Fruit fly (Drosophila melanogaster) whole organism, embryonic: ENCODE results near the gene Pxn.

Experiments
- Aef1 ChIP-seq: fragments of 200-800 bp; sonication (Bioruptor generic); IDR thresholded peaks from 3 replicates; pipeline ENCODE4 v1.3.6; 2022; ENCODE audit warnings: missing biosample characterization, missing genetic modification characterization
- CG12299 ChIP-seq: fragments of 200-800 bp; sonication (Bioruptor generic); optimal IDR thresholded peaks from 2 replicates; lab custom pipeline; 2018; ENCODE audit warnings: missing biosample characterization, mild to moderate bottlenecking, missing genetic modification characterization
- CG1233 ChIP-seq: fragments of 200-800 bp; sonication (Bioruptor generic); optimal IDR thresholded peaks from 4 replicates; lab custom pipeline; 2018; ENCODE audit warnings: missing biosample characterization, mild to moderate bottlenecking, missing genetic modification characterization
- CG13424 ChIP-seq: fragments of 200-800 bp; sonication (Bioruptor generic); optimal IDR thresholded peaks from 2 replicates; lab custom pipeline; 2019; ENCODE audit warnings: missing biosample characterization, mild to moderate bottlenecking, missing genetic modification characterization, moderate library complexity
- CG14965 ChIP-seq: fragments of 200-800 bp; sonication (Bioruptor generic); optimal IDR thresholded peaks from 2 replicates; lab custom pipeline; 2016; ENCODE audit warnings: missing biosample characterization, missing genetic modification characterization, borderline replicate concordance
- CG17802 ChIP-seq: fragments of 200-800 bp; sonication (Bioruptor generic); optimal IDR thresholded peaks from 2 replicates; lab custom pipeline; 2018; ENCODE audit warnings: missing biosample characterization, mild to moderate bottlenecking, missing genetic modification characterization, moderate library complexity
- CG1792 ChIP-seq: fragments of 200-800 bp; sonication (Bioruptor generic); optimal IDR thresholded peaks from 2 replicates; lab custom pipeline; 2016; ENCODE audit warnings: missing biosample characterization, missing genetic modification characterization
- CG18011 ChIP-seq: fragments of 200-800 bp; sonication (Bioruptor generic); optimal IDR thresholded peaks from 2 replicates; lab custom pipeline; 2017; ENCODE audit warnings: missing biosample characterization, missing genetic modification characterization, mild to moderate bottlenecking, moderate library complexity, missing genotype
- CG2712 ChIP-seq: fragments of 200-800 bp; optimal IDR thresholded peaks from 3 replicates; lab custom pipeline; 2019; ENCODE audit warnings: missing biosample characterization, mild to moderate bottlenecking, missing genetic modification characterization, moderate library complexity
- CG2875 ChIP-seq: fragments of 200-800 bp; sonication (Bioruptor generic); optimal IDR thresholded peaks from 2 replicates; lab custom pipeline; 2017; ENCODE audit warnings: missing biosample characterization, mild to moderate bottlenecking, missing genetic modification characterization, missing genetic modification reagents
- CG30431 ChIP-seq: fragments of 200-800 bp; sonication (Bioruptor generic); optimal IDR thresholded peaks from 2 replicates; lab custom pipeline; 2017; ENCODE audit warnings: missing biosample characterization, missing genetic modification characterization
- CG3407 ChIP-seq: fragments of 200-800 bp; sonication (Bioruptor generic); optimal IDR thresholded peaks from 2 replicates; lab custom pipeline; 2018; ENCODE audit warnings: missing biosample characterization, mild to moderate bottlenecking, missing genetic modification characterization
- CG3726 ChIP-seq: fragments of 200-800 bp; sonication (Bioruptor generic); IDR thresholded peaks from 3 replicates; pipeline ENCODE4, ENCODE4 v1.3.6; 2022; ENCODE audit warnings: missing biosample characterization, missing genetic modification characterization
- CG4617 ChIP-seq: fragments of 200-800 bp; sonication (Bioruptor generic); optimal IDR thresholded peaks from 3 replicates; lab custom pipeline; 2016; ENCODE audit warnings: missing biosample characterization, missing genetic modification characterization, borderline replicate concordance
- CG6791 ChIP-seq: fragments of 200-800 bp; sonication (Bioruptor generic); IDR thresholded peaks from 3 replicates; pipeline ENCODE4 v1.3.6; 2022; ENCODE audit warnings: missing biosample characterization, missing genetic modification characterization; ENCODE audit not compliant: partially characterized antibody
- CG6854 ChIP-seq: fragments of 200-800 bp; sonication (Bioruptor generic); optimal IDR thresholded peaks from 3 replicates; lab custom pipeline; 2017; ENCODE audit warnings: missing biosample characterization, mild to moderate bottlenecking, missing genetic modification characterization
- CG7556 ChIP-seq: fragments of 200-800 bp; sonication (Bioruptor generic); optimal IDR thresholded peaks from 2 replicates; lab custom pipeline; 2017; ENCODE audit warnings: missing biosample characterization, mild to moderate bottlenecking, missing genetic modification characterization
- CG8290 ChIP-seq, 3 experiments: fragments of 200-800 bp; sonication (Bioruptor generic); optimal IDR thresholded peaks; 2 replicates each; lab custom pipeline; 2016 to 2019; ENCODE audit warnings: missing biosample characterization in 3 of 3, missing genetic modification characterization in 3 of 3, mild to moderate bottlenecking in 2 of 3, moderate library complexity in 1 of 3
- CG8478 ChIP-seq: fragments of >200 bp; optimal IDR thresholded peaks from 2 replicates; lab custom pipeline; 2018
- CG8765 ChIP-seq: fragments of 200-800 bp; sonication (Bioruptor generic); IDR thresholded peaks from 2 replicates; pipeline ENCODE4 v1.3.6; 2022; ENCODE audit warnings: missing biosample characterization, missing genetic modification characterization
- CG8924 ChIP-seq: fragments of 200-800 bp; optimal IDR thresholded peaks from 3 replicates; lab custom pipeline; 2019; ENCODE audit warnings: missing biosample characterization, mild to moderate bottlenecking, missing genetic modification characterization, moderate library complexity
- CG9215 ChIP-seq: fragments of 200-800 bp; sonication (Bioruptor generic); IDR thresholded peaks from 2 replicates; pipeline ENCODE4 v1.3.6; 2022; ENCODE audit warnings: missing biosample characterization, missing genetic modification characterization
- CG9797 ChIP-seq: fragments of 200-800 bp; sonication (Bioruptor generic); optimal IDR thresholded peaks from 3 replicates; lab custom pipeline; 2018; ENCODE audit warnings: missing biosample characterization, mild to moderate bottlenecking, missing genetic modification characterization
- Eip74EF ChIP-seq, 2 experiments: fragments of 200-800 bp in 1 of 2; fragments of >200 bp in 1 of 2; sonication (Bioruptor generic) in 1 of 2; optimal IDR thresholded peaks; 2 replicates each; lab custom pipeline; 2017 to 2019; ENCODE audit warnings: missing biosample characterization in 2 of 2, missing genetic modification characterization in 2 of 2, mild to moderate bottlenecking in 1 of 2, moderate library complexity in 1 of 2
- HHEX ChIP-seq: fragments of 200-800 bp; sonication (Bioruptor generic); optimal IDR thresholded peaks from 3 replicates; lab custom pipeline; 2017; ENCODE audit warnings: missing biosample characterization, mild to moderate bottlenecking, missing genetic modification characterization, missing genetic modification reagents
- Hey ChIP-seq: fragments of 200-800 bp; sonication (Bioruptor generic); optimal IDR thresholded peaks from 3 replicates; lab custom pipeline; 2018; ENCODE audit warnings: missing biosample characterization, mild to moderate bottlenecking, missing genetic modification characterization
- Hr39 ChIP-seq: fragments of >200 bp; optimal IDR thresholded peaks from 2 replicates; lab custom pipeline; 2017
- Lim3 ChIP-seq: fragments of 200-800 bp; sonication (Bioruptor generic); IDR thresholded peaks from 2 replicates; pipeline ENCODE4 v1.3.6; 2022; ENCODE audit warnings: missing biosample characterization, missing genetic modification characterization
- Max ChIP-seq: fragments of 200-800 bp; sonication (Bioruptor generic); optimal IDR thresholded peaks from 2 replicates; lab custom pipeline; 2016; ENCODE audit warnings: missing biosample characterization, mild to moderate bottlenecking, missing genetic modification characterization
- NC2β ChIP-seq: fragments of 200-800 bp; sonication (Bioruptor generic); optimal IDR thresholded peaks from 2 replicates; lab custom pipeline; 2016; ENCODE audit warnings: missing biosample characterization, missing genetic modification characterization
- Nf-YB ChIP-seq: fragments of 200-800 bp; sonication (Bioruptor generic); optimal IDR thresholded peaks from 3 replicates; lab custom pipeline; 2019; ENCODE audit warnings: missing biosample characterization, mild to moderate bottlenecking, missing genetic modification characterization, moderate library complexity
- Sry-δ ChIP-seq: fragments of 200-800 bp; sonication (Bioruptor generic); optimal IDR thresholded peaks from 2 replicates; lab custom pipeline; 2016; ENCODE audit warnings: missing biosample characterization, missing genetic modification characterization
- Stat92E ChIP-seq, 3 experiments: fragments of >200 bp in 2 of 3; fragments of 200-800 bp in 1 of 3; sonication (Bioruptor generic) in 1 of 3; optimal IDR thresholded peaks; 2 replicates each; lab custom pipeline; 2017 to 2019; ENCODE audit warnings: missing biosample characterization in 3 of 3, missing genetic modification characterization in 3 of 3, mild to moderate bottlenecking in 1 of 3, moderate library complexity in 1 of 3
- TFAM ChIP-seq: fragments of 200-800 bp; sonication (Bioruptor generic); optimal IDR thresholded peaks from 2 replicates; lab custom pipeline; 2017; ENCODE audit warnings: missing biosample characterization, missing genetic modification characterization, inconsistent platforms
- Taf1 ChIP-seq: fragments of 200-800 bp; sonication (Bioruptor generic); IDR thresholded peaks from 2 replicates; pipeline ENCODE4 v1.3.6; 2022; ENCODE audit warnings: missing biosample characterization, missing genetic modification characterization
- Tbp ChIP-seq: fragments of >200 bp; optimal IDR thresholded peaks from 2 replicates; lab custom pipeline; 2018; ENCODE audit warnings: missing biosample characterization, missing genetic modification characterization
- ab ChIP-seq: fragments of 200-800 bp; sonication (Bioruptor generic); optimal IDR thresholded peaks from 2 replicates; lab custom pipeline; 2016; ENCODE audit warnings: missing biosample characterization, missing genetic modification characterization
- al ChIP-seq: fragments of 200-800 bp; sonication (Bioruptor generic); IDR thresholded peaks from 2 replicates; pipeline ENCODE4 v1.3.6; 2022; ENCODE audit warnings: missing biosample characterization, missing genetic modification characterization
- bigmax ChIP-seq: fragments of 200-800 bp; sonication (Bioruptor generic); optimal IDR thresholded peaks from 2 replicates; lab custom pipeline; 2018; ENCODE audit warnings: missing biosample characterization, mild to moderate bottlenecking, missing genetic modification characterization
- crp ChIP-seq, 2 experiments: fragments of 200-800 bp; sonication (Bioruptor generic); optimal IDR thresholded peaks; 2 replicates in 1 of 2; 3 replicates in 1 of 2; lab custom pipeline; 2017; ENCODE audit warnings: missing biosample characterization in 2 of 2, missing genetic modification characterization in 2 of 2, mild to moderate bottlenecking in 1 of 2, moderate library complexity in 1 of 2
- dmrt99B ChIP-seq: fragments of 200-800 bp; sonication (Bioruptor generic); optimal IDR thresholded peaks from 2 replicates; lab custom pipeline; 2018; ENCODE audit warnings: missing biosample characterization, mild to moderate bottlenecking, missing genetic modification characterization, moderate library complexity
- gt ChIP-seq: fragments of 200-800 bp; sonication (Bioruptor generic); IDR thresholded peaks from 2 replicates; pipeline ENCODE4 v1.3.6; 2022; ENCODE audit warnings: missing biosample characterization, missing genetic modification characterization
- ken ChIP-seq: fragments of 200-800 bp; sonication (Bioruptor generic); IDR thresholded peaks from 3 replicates; pipeline ENCODE4 v1.3.6; 2022; ENCODE audit warnings: missing biosample characterization, missing genetic modification characterization
- lov ChIP-seq, 2 experiments: fragments of 200-800 bp in 1 of 2; fragments of >200 bp in 1 of 2; sonication (Bioruptor generic) in 1 of 2; IDR thresholded peaks in 1 of 2; optimal IDR thresholded peaks in 1 of 2; 2 replicates in 1 of 2; 3 replicates in 1 of 2; pipeline versions ENCODE4 v1.3.6 to Lab custom; 2017 to 2022; ENCODE audit warnings: missing biosample characterization in 1 of 2, missing genetic modification characterization in 1 of 2
- luna ChIP-seq: fragments of 200-800 bp; sonication (Bioruptor generic); optimal IDR thresholded peaks from 2 replicates; lab custom pipeline; 2016; ENCODE audit warnings: missing biosample characterization, missing genetic modification characterization
- nmo ChIP-seq: fragments of 200-800 bp; sonication (Bioruptor generic); optimal IDR thresholded peaks from 2 replicates; lab custom pipeline; 2018; ENCODE audit warnings: missing biosample characterization, mild to moderate bottlenecking, missing genetic modification characterization, moderate library complexity
- org-1 ChIP-seq: fragments of 200-800 bp; sonication (Bioruptor generic); optimal IDR thresholded peaks from 2 replicates; lab custom pipeline; 2017; ENCODE audit warnings: missing biosample characterization, missing genetic modification characterization
- prd ChIP-seq, 3 experiments: fragments of >200 bp in 2 of 3; fragments of 200-800 bp in 1 of 3; sonication (Bioruptor generic) in 1 of 3; optimal IDR thresholded peaks in 2 of 3; IDR thresholded peaks in 1 of 3; 2 replicates in 2 of 3; 3 replicates in 1 of 3; pipeline versions ENCODE4 v1.3.6 to Lab custom; 2017 to 2022; ENCODE audit warnings: missing biosample characterization in 1 of 3, missing genetic modification characterization in 1 of 3
- tll ChIP-seq, 2 experiments: fragments of 200-800 bp in 1 of 2; fragments of >200 bp in 1 of 2; sonication (Bioruptor generic) in 1 of 2; optimal IDR thresholded peaks; 2 replicates each; lab custom pipeline; 2017 to 2019; ENCODE audit warnings: missing biosample characterization in 2 of 2, missing genetic modification characterization in 2 of 2, mild to moderate bottlenecking in 1 of 2, moderate library complexity in 1 of 2

Gene Pxn

DNA sequence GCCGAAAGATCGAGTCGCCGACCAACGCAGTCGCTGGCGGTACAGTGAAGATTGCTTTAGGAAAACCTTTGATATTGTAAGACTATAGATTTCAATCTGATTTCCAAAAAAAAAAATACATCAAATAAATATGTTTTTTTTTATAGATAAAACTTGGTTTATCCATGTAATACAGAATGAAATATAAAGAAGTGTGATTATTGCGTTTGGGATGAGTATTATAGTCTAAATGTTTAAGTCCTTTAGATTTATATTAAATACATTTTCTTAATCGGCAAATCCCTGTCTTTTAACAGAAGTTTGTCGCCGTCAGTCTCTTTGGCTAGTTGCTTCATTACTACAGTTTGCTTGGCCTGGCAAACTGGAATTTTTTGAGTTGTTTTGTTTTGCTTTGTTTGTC lies 48.0 kb downstream of the Pxn start (continued):
- TF ChIP-seq CG13424 (tag; lab: Kevin White, UChicago) (peak; percentile 27), CG9215 (peak; percentile 30; the same call in 1 of the 2 replicates), CG8290 (GFP tag; optimal IDR thresholded peaks at IDR 0.05; lab: Kevin White, UChicago) (no peak), CG8290 (tag; optimal IDR thresholded peaks at IDR 0.05; lab: Kevin White, UChicago) (no peak), lov (optimal IDR thresholded peaks at IDR 0.05; lab: Kevin White, UChicago) (no peak), lov (GFP tag; IDR thresholded peaks at IDR 0.05; lab: Robert Waterston, UW) (no peak), CG4617 (GFP tag; lab: Kevin White, UChicago) (no peak), crp (GFP tag; optimal IDR thresholded peaks at IDR 0.05; lab: Kevin White, UChicago) (no peak), CG8478 (lab: Kevin White, UChicago) (no peak), CG7556 (GFP tag; lab: Kevin White, UChicago) (no peak), luna (GFP tag; lab: Kevin White, UChicago) (no peak), CG14965 (GFP tag; lab: Kevin White, UChicago) (no peak), Lim3 (GFP tag; lab: Robert Waterston, UW) (no peak), Nf-YB (GFP tag; lab: Kevin White, UChicago) (no peak), CG17802 (no peak), TFAM (GFP tag; lab: Kevin White, UChicago) (no peak), CG6791 (GFP tag; lab: Robert Waterston, UW) (no peak), Max (GFP tag; lab: Kevin White, UChicago) (no peak), Tbp (GFP tag; lab: Kevin White, UChicago) (no peak), Taf1 (GFP tag; lab: Robert Waterston, UW) (no peak), prd (optimal IDR thresholded peaks at IDR 0.05; lab: Kevin White, UChicago) (no peak), prd (GFP tag; IDR thresholded peaks at IDR 0.05; lab: Robert Waterston, UW) (peak; percentile 43; the same call in 2 of the 3 replicates), al (peak; percentile 34; the same call in 1 of the 2 replicates), HHEX (GFP tag; lab: Kevin White, UChicago) (no peak), CG3726 (GFP tag; lab: Robert Waterston, UW) (no peak), CG3407 (GFP tag; lab: Kevin White, UChicago) (no peak), CG18011 (no peak), ab (GFP tag; lab: Kevin White, UChicago) (no peak), CG1792 (no peak), bigmax (GFP tag; lab: Kevin White, UChicago) (no peak), ken (GFP tag; lab: Robert Waterston, UW) (no peak), Aef1 (0 out of 3 replicates have a peak, but pooled peaks have one; percentile 11), CG8924 (no peak), Eip74EF (GFP tag; optimal IDR thresholded peaks at IDR 0.05; lab: Kevin White, UChicago) (peak in 1 of 2 experiments; percentile 4), Sry-δ (no peak), nmo (GFP tag; lab: Kevin White, UChicago) (no peak), CG12299 (tag; lab: Kevin White, UChicago) (no peak), Stat92E (GFP tag; optimal IDR thresholded peaks at IDR 0.05; lab: Kevin White, UChicago) (no peak), tll (GFP tag; optimal IDR thresholded peaks at IDR 0.05; lab: Kevin White, UChicago) (no peak), CG2712 (tag; lab: Kevin White, UChicago) (no peak), CG8765 (GFP tag; lab: Robert Waterston, UW) (no peak), CG6854 (GFP tag; lab: Kevin White, UChicago) (peak; percentile 1), CG1233 (no peak), org-1 (GFP tag; lab: Kevin White, UChicago) (no peak), NC2β (GFP tag; lab: Kevin White, UChicago) (no peak), gt (GFP tag; lab: Robert Waterston, UW) (no peak), Hr39 (lab: Kevin White, UChicago) (no peak), Hey (tag; lab: Kevin White, UChicago) (no peak), CG30431 (GFP tag; lab: Kevin White, UChicago) (no peak), CG2875 (GFP tag; lab: Kevin White, UChicago) (no peak), dmrt99B (tag; lab: Kevin White, UChicago) (no peak), CG9797 (no peak)
